Worm (Caenorhabditis elegans): ENCODE data around the gene srh-5.
"Not testable (repeated sequence)": the region's sequence is repeated elsewhere in the genome, so short reads cannot be mapped to it uniquely, and the experiment has no call there.

srh-5 gene

DNA sequence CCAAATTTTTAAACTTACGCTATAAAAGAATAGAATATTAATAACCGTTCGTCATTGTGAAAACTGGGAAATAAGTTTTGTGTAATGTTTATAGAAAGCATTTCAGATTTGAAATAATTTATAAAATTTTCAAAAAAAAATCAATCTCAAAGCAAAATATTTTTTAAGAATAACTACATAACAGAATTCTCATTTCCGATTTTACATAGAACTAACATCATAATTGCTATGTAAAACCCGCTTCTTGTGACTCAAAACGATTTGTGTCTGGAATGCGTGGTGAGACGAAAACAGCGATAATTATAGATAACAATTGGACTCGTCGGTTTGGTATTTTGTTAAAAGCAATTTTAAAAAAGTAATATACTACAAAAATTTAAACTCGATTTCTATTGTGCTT is 4.7 kb upstream of the srh-5 start, which contains the start of gene srw-91:
srw-91 (minus strand) TSS at position 101 of the 400 bp plus-strand sequence.
- no peak for TF ChIP-seq nhr-11 (tag; optimal IDR thresholded peaks at IDR 0.05)
- TF ChIP-seq daf-12 (tag; optimal IDR thresholded peaks at IDR 0.05) = no peak
- no peak for TF ChIP-seq pqm-1 (tag; optimal IDR thresholded peaks at IDR 0.05)
- no peak for TF ChIP-seq hmg-11 (tag; optimal IDR thresholded peaks at IDR 0.05)
- no peak for TF ChIP-seq aly-2 (tag; optimal IDR thresholded peaks at IDR 0.05)
- no peak for TF ChIP-seq fkh-2 (tag; optimal IDR thresholded peaks at IDR 0.05)
- TF ChIP-seq unc-39 (tag; optimal IDR thresholded peaks at IDR 0.05) = no peak
- no peak for TF ChIP-seq ceh-9 (tag; optimal IDR thresholded peaks at IDR 0.05)
- TF ChIP-seq lin-15B (tag; optimal IDR thresholded peaks at IDR 0.05) = no peak
- no peak for TF ChIP-seq lin-39 (tag; optimal IDR thresholded peaks at IDR 0.05)
- no peak for TF ChIP-seq elt-1 (tag; optimal IDR thresholded peaks at IDR 0.05)
- TF ChIP-seq egl-27 (tag; optimal IDR thresholded peaks at IDR 0.05) = no peak
- no peak for TF ChIP-seq nhr-76 (tag; optimal IDR thresholded peaks at IDR 0.05)
- TF ChIP-seq ztf-11 (tag; optimal IDR thresholded peaks at IDR 0.05) = no peak
- no peak for TF ChIP-seq ZK546.5 (tag; optimal IDR thresholded peaks at IDR 0.05)

DNA sequence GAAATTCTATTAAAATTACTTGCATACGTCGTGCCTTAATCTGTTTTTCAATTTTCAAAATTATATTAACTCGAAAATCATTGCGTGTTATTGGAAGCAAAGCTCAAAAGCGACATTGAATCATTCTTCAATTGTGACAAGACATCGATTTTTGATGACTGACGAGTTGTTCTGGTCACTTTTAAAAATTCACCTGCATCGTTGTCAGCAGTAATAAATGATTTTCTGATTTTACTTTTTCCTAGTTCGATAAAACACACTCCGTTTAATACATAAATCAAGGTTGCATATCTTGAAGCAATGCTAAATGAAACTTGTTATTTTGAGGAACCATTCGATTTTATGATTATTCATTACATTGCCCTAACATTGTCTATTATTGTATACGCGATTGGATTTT is 3.1 kb upstream of the srh-5 start, which contains the start of gene srh-3:
srh-3 (plus strand) TSS at position 301 of the 400 bp plus-strand sequence.
- TF ChIP-seq snpc-4 (tag; optimal IDR thresholded peaks at IDR 0.05) (no peak), nhr-23 (tag; optimal IDR thresholded peaks at IDR 0.05) (no peak), ZK546.5 (tag; optimal IDR thresholded peaks at IDR 0.05) (no peak), pqm-1 (tag; optimal IDR thresholded peaks at IDR 0.05) (no peak), ama-1 (optimal IDR thresholded peaks at IDR 0.05) (no peak), hmg-11 (tag; optimal IDR thresholded peaks at IDR 0.05) (no peak), fkh-2 (tag; optimal IDR thresholded peaks at IDR 0.05) (no peak), lin-39 (tag; optimal IDR thresholded peaks at IDR 0.05) (no peak), elt-3 (tag; optimal IDR thresholded peaks at IDR 0.05) (no peak), ceh-82 (tag; optimal IDR thresholded peaks at IDR 0.05) (no peak), egl-27 (tag; optimal IDR thresholded peaks at IDR 0.05) (no peak), ceh-28 (tag; optimal IDR thresholded peaks at IDR 0.05) (no peak), nhr-43 (tag; optimal IDR thresholded peaks at IDR 0.05; ENCODE audit: poor library complexity, severe bottlenecking) (no peak), eor-1 (tag; optimal IDR thresholded peaks at IDR 0.05) (no peak)

DNA sequence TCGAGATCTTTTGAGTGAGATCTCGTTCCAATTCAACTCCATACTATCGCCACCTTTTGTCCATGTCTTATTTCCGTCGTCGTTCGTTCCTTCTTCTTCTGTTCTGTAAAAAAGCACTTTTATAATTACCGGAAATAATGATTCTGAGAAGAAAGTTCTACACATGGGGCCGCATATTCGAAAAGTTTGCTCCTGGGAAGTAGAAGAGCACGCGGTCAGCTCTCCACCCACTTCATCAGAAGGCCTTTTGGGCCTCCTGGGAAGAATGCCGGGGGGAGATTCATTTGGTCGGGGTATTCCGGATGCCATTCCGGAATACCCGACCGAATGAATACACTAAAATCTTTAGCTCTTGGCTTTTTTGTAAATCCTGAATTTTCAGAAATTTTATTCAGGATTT is 7.1 kb downstream of the srh-5 start, which contains the start of gene Y46H3C.5:
Y46H3C.5 (minus strand) TSS at position 2 of the 400 bp plus-strand sequence.
- TF ChIP-seq elt-1, tbx-2, zag-1 (tag; optimal IDR thresholded peaks at IDR 0.05): not testable (repeated sequence)

DNA sequence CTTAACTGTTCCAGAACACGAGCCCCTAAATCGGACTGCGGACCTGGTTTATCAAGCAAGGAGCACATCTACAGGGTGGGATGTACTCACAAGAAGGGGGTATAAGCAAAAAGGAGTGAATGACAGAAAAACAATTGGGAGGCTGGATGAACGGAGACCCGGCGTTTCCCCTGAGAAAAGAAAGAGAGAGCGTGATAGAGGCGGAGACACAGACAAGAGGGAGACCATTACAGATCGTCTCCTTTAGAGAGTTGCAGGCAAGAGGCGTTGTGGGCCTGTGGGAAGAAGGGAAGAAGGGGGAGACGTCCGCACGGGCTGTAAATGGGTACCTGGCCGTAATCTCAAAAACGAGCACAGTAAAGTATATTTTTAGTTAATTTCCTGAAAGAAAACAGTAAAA is 8.4 kb downstream of the srh-5 start, which contains the start of gene Y46H3C.7:
Y46H3C.7 (minus strand) TSS at position 147 of the 400 bp plus-strand sequence.
- TF ChIP-seq R02D3.7 (tag; optimal IDR thresholded peaks at IDR 0.05); unc-62 (GFP tag; optimal IDR thresholded peaks at IDR 0.05); nhr-11 (tag; optimal IDR thresholded peaks at IDR 0.05): not testable (repeated sequence)

DNA sequence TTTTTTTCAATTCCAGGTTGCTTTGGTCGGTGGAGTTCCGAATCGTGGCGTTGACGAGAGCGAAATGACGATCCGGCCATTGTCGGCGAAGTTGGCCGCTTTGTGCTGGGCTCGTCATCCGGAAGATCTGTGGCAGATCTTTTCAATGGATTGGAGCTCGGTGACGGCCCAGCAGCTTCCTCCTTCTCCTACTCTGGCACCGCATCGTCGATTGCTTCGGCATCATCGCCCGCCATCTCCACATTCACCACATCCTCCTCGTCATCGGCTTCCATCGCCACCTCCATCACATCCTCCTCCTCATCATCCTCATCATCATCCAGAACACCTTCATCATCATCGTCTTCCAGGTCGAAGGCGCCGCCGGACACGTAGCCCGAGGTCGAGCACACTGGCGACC is 13.0 kb downstream of the srh-5 start:
- no peak for TF ChIP-seq lsy-12 (tag; optimal IDR thresholded peaks at IDR 0.05)
- TF ChIP-seq R02D3.7 (tag; optimal IDR thresholded peaks at IDR 0.05) = no peak
- TF ChIP-seq nhr-25 (tag; optimal IDR thresholded peaks at IDR 0.05) = no peak
- TF ChIP-seq pha-4 (tag; optimal IDR thresholded peaks at IDR 0.05) = no peak
- no peak for TF ChIP-seq nhr-237 (tag; optimal IDR thresholded peaks at IDR 0.05)
- TF ChIP-seq elt-3 (tag; optimal IDR thresholded peaks at IDR 0.05) = no peak
- TF ChIP-seq fos-1 (tag; optimal IDR thresholded peaks at IDR 0.05) = no peak
- TF ChIP-seq unc-39 (tag; optimal IDR thresholded peaks at IDR 0.05) = no peak
- TF ChIP-seq nfya-1 (tag; optimal IDR thresholded peaks at IDR 0.05; ENCODE audit: insufficient read depth) = no peak
- no peak for TF ChIP-seq ztf-11 (tag; optimal IDR thresholded peaks at IDR 0.05)
- no peak for TF ChIP-seq nhr-43 (tag; optimal IDR thresholded peaks at IDR 0.05; ENCODE audit: poor library complexity, severe bottlenecking)
- no peak for TF ChIP-seq nhr-11 (tag; optimal IDR thresholded peaks at IDR 0.05)
- TF ChIP-seq ztf-4 (tag; optimal IDR thresholded peaks at IDR 0.05) = no peak
- TF ChIP-seq elt-1 (tag; optimal IDR thresholded peaks at IDR 0.05) = no peak
- no peak for TF ChIP-seq snpc-4 (tag; optimal IDR thresholded peaks at IDR 0.05)
- TF ChIP-seq unc-62 (GFP tag; optimal IDR thresholded peaks at IDR 0.05) = no peak
- no peak for TF ChIP-seq ceh-16 (tag; optimal IDR thresholded peaks at IDR 0.05)
- no peak for TF ChIP-seq lin-15B (tag; optimal IDR thresholded peaks at IDR 0.05)

Measured in whole organism, L3 larva.